Worm (Caenorhabditis elegans) whole organism, L2 larva: ENCODE data around the gene R160.14.

Experiments used
- C34F6.9 ChIP-seq: fragments of 150-350 bp; optimal IDR thresholded peaks from 2 replicates; lab custom pipeline; 2014; ENCODE audit warnings: missing biosample characterization, missing genetic modification characterization
- F13H6.1 ChIP-seq: sonication (generic microtip); optimal IDR thresholded peaks from 2 replicates; lab custom pipeline; 2016; ENCODE audit warnings: missing genetic modification characterization, missing compliant biosample characterization
- R02D3.7 ChIP-seq: fragments of 150-350 bp; optimal IDR thresholded peaks from 2 replicates; lab custom pipeline; 2014; ENCODE audit warnings: missing biosample characterization, missing genetic modification characterization
- alr-1 ChIP-seq: fragments of 150-350 bp; optimal IDR thresholded peaks from 2 replicates; lab custom pipeline; 2014; ENCODE audit warnings: missing biosample characterization, missing genetic modification characterization
- aly-2 ChIP-seq: fragments of 150-350 bp; optimal IDR thresholded peaks from 2 replicates; lab custom pipeline; 2014; ENCODE audit warnings: missing biosample characterization, missing genetic modification characterization
- ama-1 ChIP-seq: fragments of 150-350 bp; optimal IDR thresholded peaks from 2 replicates; lab custom pipeline; 2018; ENCODE audit warnings: inconsistent platforms
- blmp-1 ChIP-seq: sonication (generic microtip); optimal IDR thresholded peaks from 2 replicates; lab custom pipeline; 2017; ENCODE audit warnings: missing genetic modification characterization, mild to moderate bottlenecking, missing compliant biosample characterization, antibody characterized with exemption, moderate library complexity; ENCODE audit not compliant: insufficient read depth
- ceh-16 ChIP-seq: fragments of 150-350 bp; optimal IDR thresholded peaks from 2 replicates; lab custom pipeline; 2014; ENCODE audit warnings: missing biosample characterization, missing genetic modification characterization
- ceh-82 ChIP-seq: fragments of 150-350 bp; optimal IDR thresholded peaks from 2 replicates; lab custom pipeline; 2014; ENCODE audit warnings: missing biosample characterization, missing genetic modification characterization
- crh-2 ChIP-seq: sonication (generic microtip); optimal IDR thresholded peaks from 2 replicates; lab custom pipeline; 2017; ENCODE audit warnings: missing biosample characterization, missing genetic modification characterization
- dmd-4 ChIP-seq: sonication (generic microtip); optimal IDR thresholded peaks from 2 replicates; lab custom pipeline; 2017; ENCODE audit warnings: missing biosample characterization, missing genetic modification characterization
- elt-1 ChIP-seq: fragments of 150-350 bp; optimal IDR thresholded peaks from 2 replicates; lab custom pipeline; 2014; ENCODE audit warnings: missing biosample characterization, missing genetic modification characterization
- elt-3 ChIP-seq: sonication (generic microtip); optimal IDR thresholded peaks from 2 replicates; lab custom pipeline; 2017; ENCODE audit warnings: missing biosample characterization, missing genetic modification characterization
- gmeb-1 ChIP-seq: fragments of 150-350 bp; optimal IDR thresholded peaks from 2 replicates; lab custom pipeline; 2014; ENCODE audit warnings: missing biosample characterization, missing genetic modification characterization
- lin-11 ChIP-seq: fragments of 150-350 bp; sonication (generic microtip); optimal IDR thresholded peaks from 2 replicates; lab custom pipeline; 2014; ENCODE audit warnings: missing biosample characterization, missing genetic modification characterization, inconsistent platforms, mixed read lengths
- lin-13 ChIP-seq: fragments of 150-350 bp; optimal IDR thresholded peaks from 2 replicates; lab custom pipeline; 2014; ENCODE audit warnings: missing biosample characterization, missing genetic modification reagents, missing genetic modification characterization
- mab-5 ChIP-seq: fragments of 150-350 bp; optimal IDR thresholded peaks from 2 replicates; lab custom pipeline; 2014; ENCODE audit warnings: missing biosample characterization, missing genetic modification characterization
- mdl-1 ChIP-seq, 2 experiments: fragments of 150-350 bp in 1 of 2; sonication (generic microtip) in 1 of 2; optimal IDR thresholded peaks; 2 replicates each; lab custom pipeline; 2017; ENCODE audit warnings: missing biosample characterization in 2 of 2, missing genetic modification characterization in 2 of 2
- nhr-10 ChIP-seq: sonication (generic microtip); optimal IDR thresholded peaks from 2 replicates; lab custom pipeline; 2017; ENCODE audit warnings: missing biosample characterization, missing genetic modification characterization
- nhr-11 ChIP-seq: fragments of 150-350 bp; optimal IDR thresholded peaks from 2 replicates; lab custom pipeline; 2014; ENCODE audit warnings: missing biosample characterization, missing genetic modification characterization
- nhr-12 ChIP-seq: fragments of 150-350 bp; optimal IDR thresholded peaks from 2 replicates; lab custom pipeline; 2014; ENCODE audit warnings: missing biosample characterization, missing genetic modification characterization
- nhr-129 ChIP-seq: fragments of 150-350 bp; optimal IDR thresholded peaks from 2 replicates; lab custom pipeline; 2014; ENCODE audit warnings: missing biosample characterization, missing genetic modification characterization
- nhr-21 ChIP-seq: fragments of 150-350 bp; optimal IDR thresholded peaks from 2 replicates; lab custom pipeline; 2014; ENCODE audit warnings: missing biosample characterization, missing genetic modification characterization
- nhr-23 ChIP-seq: fragments of 150-350 bp; optimal IDR thresholded peaks from 2 replicates; lab custom pipeline; 2014; ENCODE audit warnings: missing biosample characterization, missing genetic modification reagents, missing genetic modification characterization
- nhr-237 ChIP-seq: fragments of 150-350 bp; optimal IDR thresholded peaks from 2 replicates; lab custom pipeline; 2014; ENCODE audit warnings: missing biosample characterization, missing genetic modification characterization
- nhr-25 ChIP-seq: fragments of 150-350 bp; sonication (generic microtip); optimal IDR thresholded peaks from 3 replicates; lab custom pipeline; 2014; ENCODE audit warnings: missing biosample characterization, missing genetic modification characterization
- nhr-6 ChIP-seq: fragments of 150-350 bp; optimal IDR thresholded peaks from 2 replicates; lab custom pipeline; 2014; ENCODE audit warnings: missing biosample characterization, missing genetic modification characterization
- nhr-77 ChIP-seq: fragments of 150-350 bp; optimal IDR thresholded peaks from 2 replicates; lab custom pipeline; 2014; ENCODE audit warnings: missing biosample characterization, missing genetic modification characterization
- sem-4 ChIP-seq: fragments of 150-350 bp; optimal IDR thresholded peaks from 2 replicates; lab custom pipeline; 2014; ENCODE audit warnings: missing biosample characterization, missing genetic modification reagents, missing genetic modification characterization
- skn-1 ChIP-seq: sonication (generic microtip); optimal IDR thresholded peaks from 2 replicates; lab custom pipeline; 2017; ENCODE audit warnings: missing biosample characterization, missing genetic modification characterization
- sma-9 ChIP-seq, 2 experiments: fragments of 150-350 bp in 1 of 2; sonication (generic microtip) in 1 of 2; optimal IDR thresholded peaks; 2 replicates each; lab custom pipeline; 2014 to 2016; ENCODE audit warnings: missing genetic modification characterization in 2 of 2, mild to moderate bottlenecking in 1 of 2, missing biosample characterization in 1 of 2, missing compliant biosample characterization in 1 of 2, missing genetic modification reagents in 1 of 2, moderate library complexity in 1 of 2
- snpc-4 ChIP-seq: fragments of 150-350 bp; optimal IDR thresholded peaks from 2 replicates; lab custom pipeline; 2014; ENCODE audit warnings: missing biosample characterization, missing genetic modification characterization
- unc-55 ChIP-seq: fragments of 150-350 bp; sonication (generic microtip); optimal IDR thresholded peaks from 3 replicates; lab custom pipeline; 2014; ENCODE audit warnings: missing biosample characterization, missing genetic modification reagents, missing genetic modification characterization
- unc-62 ChIP-seq: fragments of 150-350 bp; optimal IDR thresholded peaks from 2 replicates; lab custom pipeline; 2014; ENCODE audit warnings: missing biosample characterization, missing genetic modification reagents, missing genetic modification characterization
- zag-1 ChIP-seq: fragments of 150-350 bp; optimal IDR thresholded peaks from 2 replicates; lab custom pipeline; 2014; ENCODE audit warnings: missing biosample characterization, missing genetic modification characterization
- ztf-1 ChIP-seq: fragments of 200-800 bp; sonication (Bioruptor generic); conservative IDR thresholded peaks from 2 replicates; pipeline ENCODE4 v1.3.6; 2022; ENCODE audit warnings: missing genetic modification characterization, missing compliant biosample characterization
- ztf-11 ChIP-seq: sonication (generic microtip); optimal IDR thresholded peaks from 2 replicates; lab custom pipeline; 2017; ENCODE audit warnings: missing biosample characterization, missing genetic modification characterization
- ztf-4 ChIP-seq: fragments of 150-350 bp; optimal IDR thresholded peaks from 2 replicates; lab custom pipeline; 2014; ENCODE audit warnings: missing biosample characterization, missing genetic modification characterization

Gene R160.14

ce11 chrX:4366231-4366630, 5.7 kb downstream of the R160.14 start, which contains the start of gene R160.3:
TSS of gene R160.3 (minus strand) at chrX:4366331.
- TF ChIP-seq ztf-11 (tag; lab: Kevin White, UChicago) (no peak), C34F6.9 (tag; lab: Kevin White, UChicago) (no peak), elt-3 (tag; lab: Kevin White, UChicago) (no peak), crh-2 (no peak), ama-1 (lab: Kevin White, UChicago) (no peak), lin-11 (tag; lab: Kevin White, UChicago) (no peak), unc-55 (GFP tag; lab: Kevin White, UChicago) (no peak), dmd-4 (tag; lab: Kevin White, UChicago) (no peak), nhr-129 (tag; lab: Kevin White, UChicago) (no peak), nhr-12 (no peak), nhr-6 (no peak), lin-13 (no peak), alr-1 (tag; lab: Kevin White, UChicago) (no peak)
- TF ChIP-seq, all 48 proteins: peak for 0

DNA sequence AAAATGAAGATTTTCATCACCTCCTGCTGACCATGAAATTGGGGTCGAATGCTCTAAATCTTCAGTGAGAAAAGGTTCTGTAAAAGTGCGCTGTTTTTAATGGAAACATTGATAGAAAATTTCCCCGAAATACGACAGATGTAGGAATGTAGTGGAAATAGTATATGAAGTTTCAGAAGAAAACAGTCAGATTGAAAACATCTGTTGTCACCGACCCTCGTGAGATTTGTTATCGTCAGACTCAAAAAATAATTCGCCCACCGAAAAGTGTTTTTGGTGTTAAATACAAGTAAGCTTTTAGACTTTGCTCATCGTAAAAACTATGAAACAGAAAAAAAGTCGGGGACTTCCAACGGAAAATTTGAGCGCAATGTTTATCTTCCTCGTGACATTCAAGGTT, 7.0 kb downstream of the R160.14 start, which contains the start of gene F14H12.8:
F14H12.8 (minus strand) TSS at position 101 of the 400 bp plus-strand sequence.
- TF ChIP-seq nhr-23 (tag; lab: Kevin White, UChicago): no peak
- TF ChIP-seq skn-1: no peak
- no peak for TF ChIP-seq ztf-4 (tag; lab: Kevin White, UChicago)
- no peak for TF ChIP-seq ztf-1
- TF ChIP-seq nhr-21 (tag; lab: Kevin White, UChicago): no peak
- TF ChIP-seq unc-62 (GFP tag; lab: Kevin White, UChicago): no peak
- TF ChIP-seq mdl-1 (tag; optimal IDR thresholded peaks at IDR 0.05; lab: Kevin White, UChicago): no peak
- TF ChIP-seq nhr-11 (tag; lab: Kevin White, UChicago): no peak

DNA sequence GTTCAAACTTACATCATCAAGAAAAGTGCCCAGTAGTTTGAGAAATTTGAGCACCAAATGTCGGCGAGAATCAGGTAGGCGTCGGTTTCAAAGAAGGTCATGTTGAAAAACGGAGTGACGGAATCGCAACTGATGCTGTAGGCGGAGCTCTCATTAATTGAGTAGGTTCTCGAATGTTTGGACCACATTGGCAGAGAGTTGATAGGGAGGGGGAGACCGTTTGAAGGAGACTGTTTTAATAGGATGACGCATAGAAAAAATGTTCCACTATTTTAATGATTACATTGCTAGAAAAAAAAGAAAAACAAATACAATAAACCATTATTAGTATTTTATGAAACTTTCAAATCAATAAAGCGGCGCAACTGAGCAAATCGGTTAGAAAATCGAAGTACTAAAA, 8.7 kb downstream of the R160.14 start, which contains the start of gene F14H12.17:
F14H12.17 (minus strand) TSS at position 101 of the 400 bp plus-strand sequence.
- no peak for TF ChIP-seq zag-1
- no peak for TF ChIP-seq dmd-4 (tag; lab: Kevin White, UChicago)
- TF ChIP-seq blmp-1 (tag; lab: Kevin White, UChicago): no peak
- TF ChIP-seq elt-1 (tag; lab: Kevin White, UChicago): no peak
- TF ChIP-seq crh-2: no peak
- no peak for TF ChIP-seq mdl-1 (tag; optimal IDR thresholded peaks at IDR 0.05; lab: Kevin White, UChicago)
- no peak for TF ChIP-seq nhr-23 (tag; lab: Kevin White, UChicago)
- no peak for TF ChIP-seq ama-1 (lab: Kevin White, UChicago)
- no peak for TF ChIP-seq F13H6.1 (tag; lab: Kevin White, UChicago)
- TF ChIP-seq nhr-77 (tag; lab: Kevin White, UChicago): no peak
- no peak for TF ChIP-seq nhr-12
- TF ChIP-seq nhr-10 (tag; lab: Kevin White, UChicago): no peak
- TF ChIP-seq mab-5 (tag; lab: Kevin White, UChicago): no peak
- no peak for TF ChIP-seq nhr-237 (tag; lab: Kevin White, UChicago)

DNA sequence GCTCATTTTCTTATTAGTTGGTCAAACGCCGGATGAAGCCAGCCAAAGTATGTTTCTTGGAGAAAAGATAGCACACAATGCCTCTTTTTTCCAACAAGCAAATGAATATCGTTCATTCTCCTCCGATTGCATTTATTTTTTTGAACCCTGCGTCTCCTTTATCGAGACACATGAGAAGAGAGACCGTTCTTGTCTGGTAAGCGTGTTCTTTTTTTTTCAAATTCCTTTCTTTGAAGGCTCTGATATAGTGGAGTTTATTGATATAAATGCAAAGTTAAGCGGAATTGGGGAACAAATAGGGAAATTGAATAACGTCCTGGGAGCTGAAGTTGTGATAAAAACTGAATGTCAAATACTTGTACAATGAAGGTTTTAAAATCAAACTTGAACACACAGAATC, 9.4 kb downstream of the R160.14 start, which contains the start of gene F14H12.7:
F14H12.7 (minus strand) TSS at position 101 of the 400 bp plus-strand sequence.
- no peak for TF ChIP-seq nhr-10 (tag; lab: Kevin White, UChicago)
- no peak for TF ChIP-seq C34F6.9 (tag; lab: Kevin White, UChicago)
- no peak for TF ChIP-seq R02D3.7 (tag; lab: Kevin White, UChicago)
- no peak for TF ChIP-seq lin-13
- no peak for TF ChIP-seq alr-1 (tag; lab: Kevin White, UChicago)
- no peak for TF ChIP-seq sem-4
- no peak for TF ChIP-seq nhr-77 (tag; lab: Kevin White, UChicago)
- TF ChIP-seq mdl-1 (tag; optimal IDR thresholded peaks at IDR 0.05; lab: Kevin White, UChicago): no peak
- TF ChIP-seq gmeb-1 (tag; lab: Kevin White, UChicago): no peak
- no peak for TF ChIP-seq ceh-82 (tag; lab: Kevin White, UChicago)
- no peak for TF ChIP-seq ztf-1
- TF ChIP-seq zag-1: no peak
- no peak for TF ChIP-seq aly-2 (tag; lab: Kevin White, UChicago)
- no peak for TF ChIP-seq unc-55 (GFP tag; lab: Kevin White, UChicago)
- no peak for TF ChIP-seq nhr-237 (tag; lab: Kevin White, UChicago)

DNA sequence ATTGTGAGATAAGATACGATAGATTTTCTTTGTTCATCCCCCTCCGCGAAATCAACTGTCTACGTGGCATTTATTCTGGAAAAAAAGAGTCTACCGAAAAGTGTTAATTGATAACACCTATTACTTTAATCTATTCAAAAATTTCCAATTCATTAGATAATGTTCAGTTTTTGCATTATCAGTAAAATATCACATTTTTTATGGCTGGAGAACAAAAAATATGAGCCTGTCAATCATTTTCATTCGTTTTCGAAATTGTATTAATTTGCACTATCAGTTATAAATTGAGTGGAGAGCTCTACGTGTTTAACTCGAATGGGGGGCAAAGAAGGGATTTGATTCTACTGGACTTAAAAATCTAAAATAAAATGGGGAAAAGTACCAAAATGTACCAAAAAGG, 12.9 kb downstream of the R160.14 start:
- TF ChIP-seq unc-62 (GFP tag; lab: Kevin White, UChicago) (no peak), snpc-4 (no peak), lin-11 (tag; lab: Kevin White, UChicago) (no peak), sma-9 (GFP tag; optimal IDR thresholded peaks at IDR 0.05; lab: Kevin White, UChicago) (no peak), sma-9 (tag; optimal IDR thresholded peaks at IDR 0.05; lab: Kevin White, UChicago) (no peak), R02D3.7 (tag; lab: Kevin White, UChicago) (no peak), ceh-16 (tag; lab: Kevin White, UChicago) (no peak), nhr-25 (tag; lab: Kevin White, UChicago) (no peak)
